Worm (Caenorhabditis elegans) whole organism, mixed stage, embryonic: ENCODE data around the gene spe-42.
A peak's percentile ranks its signal among the peaks of the same experiment; 100 is the strongest.

ENCODE experiments used
- M03D4.4 ChIP-seq: sonication (generic microtip); optimal IDR thresholded peaks from 2 replicates; lab custom pipeline; 2017; ENCODE audit warnings: mild to moderate bottlenecking, missing genetic modification characterization, missing compliant biosample characterization
- bed-3 ChIP-seq: fragments of 200-800 bp; sonication (Bioruptor generic); optimal IDR thresholded peaks from 3 replicates; lab custom pipeline; 2018; ENCODE audit warnings: mild to moderate bottlenecking, missing genetic modification characterization, moderate library complexity, missing compliant biosample characterization
- blmp-1 ChIP-seq: fragments of 150-350 bp; optimal IDR thresholded peaks from 2 replicates; lab custom pipeline; 2014; ENCODE audit warnings: missing biosample characterization, missing genetic modification characterization
- ces-1 ChIP-seq: fragments of 150-350 bp; optimal IDR thresholded peaks from 2 replicates; lab custom pipeline; 2014; ENCODE audit warnings: missing biosample characterization, missing genetic modification reagents, missing genetic modification characterization
- elt-1 ChIP-seq: sonication (generic microtip); optimal IDR thresholded peaks from 2 replicates; lab custom pipeline; 2017; ENCODE audit warnings: missing genetic modification characterization, mild to moderate bottlenecking, missing compliant biosample characterization, antibody characterized with exemption, moderate library complexity, borderline replicate concordance; ENCODE audit not compliant: insufficient read depth
- elt-3 ChIP-seq: fragments of 150-350 bp; optimal IDR thresholded peaks from 2 replicates; lab custom pipeline; 2014; ENCODE audit warnings: missing biosample characterization, missing genetic modification characterization
- ham-2 ChIP-seq: fragments of 200-800 bp; sonication (Bioruptor generic); optimal IDR thresholded peaks from 2 replicates; lab custom pipeline; 2018; ENCODE audit warnings: mild to moderate bottlenecking, missing genetic modification characterization, missing compliant biosample characterization
- hlh-1 ChIP-seq: fragments of 150-350 bp; optimal IDR thresholded peaks from 2 replicates; lab custom pipeline; 2014; ENCODE audit warnings: missing biosample characterization, missing genetic modification reagents, missing genetic modification characterization
- lin-32 ChIP-seq: fragments of 200-800 bp; sonication (Bioruptor generic); optimal IDR thresholded peaks from 2 replicates; lab custom pipeline; 2018; ENCODE audit warnings: mild to moderate bottlenecking, missing genetic modification characterization, missing compliant biosample characterization
- mep-1 ChIP-seq: fragments of 150-350 bp; optimal IDR thresholded peaks from 2 replicates; lab custom pipeline; 2017; ENCODE audit warnings: missing biosample characterization, missing genetic modification reagents, missing genetic modification characterization, inconsistent platforms
- nhr-2 ChIP-seq: fragments of 150-350 bp; optimal IDR thresholded peaks from 2 replicates; lab custom pipeline; 2014; ENCODE audit warnings: missing biosample characterization, missing genetic modification characterization
- nhr-237 ChIP-seq: fragments of 150-350 bp; optimal IDR thresholded peaks from 2 replicates; lab custom pipeline; 2014; ENCODE audit warnings: missing biosample characterization, missing genetic modification characterization
- nhr-28 ChIP-seq: fragments of 150-350 bp; optimal IDR thresholded peaks from 2 replicates; lab custom pipeline; 2014; ENCODE audit warnings: missing biosample characterization, missing genetic modification characterization
- pha-4 ChIP-seq: fragments of 150-350 bp; optimal IDR thresholded peaks from 2 replicates; lab custom pipeline; 2018; ENCODE audit warnings: missing biosample characterization, missing genetic modification reagents, missing genetic modification characterization
- snpc-4 ChIP-seq: fragments of 150-350 bp; optimal IDR thresholded peaks from 2 replicates; lab custom pipeline; 2014; ENCODE audit warnings: missing biosample characterization, missing genetic modification characterization
- sptf-1 ChIP-seq: sonication (generic microtip); optimal IDR thresholded peaks from 2 replicates; lab custom pipeline; 2017; ENCODE audit warnings: mild to moderate bottlenecking, missing genetic modification characterization, moderate library complexity, missing compliant biosample characterization
- tbx-8 ChIP-seq: fragments of 200-800 bp; sonication (Bioruptor generic); optimal IDR thresholded peaks from 2 replicates; lab custom pipeline; 2018; ENCODE audit warnings: mild to moderate bottlenecking, missing genetic modification characterization, moderate library complexity, missing compliant biosample characterization
- unc-120 ChIP-seq: sonication (generic microtip); optimal IDR thresholded peaks from 2 replicates; lab custom pipeline; 2017; ENCODE audit warnings: missing genetic modification characterization, missing compliant biosample characterization; ENCODE audit not compliant: poor library complexity, severe bottlenecking
- unc-39 ChIP-seq: fragments of 150-350 bp; optimal IDR thresholded peaks from 2 replicates; lab custom pipeline; 2014; ENCODE audit warnings: missing biosample characterization, missing genetic modification characterization

The spe-42 gene

DNA sequence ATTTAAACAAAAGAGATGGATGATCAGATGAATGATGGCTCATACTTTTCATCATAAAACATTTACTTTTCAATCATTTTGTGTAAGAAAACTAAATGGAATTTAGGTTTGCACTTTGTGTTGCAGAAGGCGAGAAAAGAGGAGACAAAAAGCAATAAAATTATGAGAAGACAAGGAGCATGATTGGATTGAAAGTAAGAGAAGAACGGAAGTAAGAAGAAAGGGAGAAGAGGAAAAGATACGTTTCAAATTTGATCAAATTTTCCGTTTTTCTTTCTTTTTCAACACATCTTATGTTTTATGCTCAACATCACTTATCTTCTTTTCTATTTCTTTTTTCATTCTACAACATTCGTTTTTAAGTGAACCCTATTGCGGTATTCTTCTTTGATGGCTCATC, 32.1 kb downstream of the spe-42 start:
- peak; percentile 81 for TF ChIP-seq ces-1 (GFP tag; lab: Kevin White, UChicago)
- no peak for TF ChIP-seq elt-1 (tag; lab: Kevin White, UChicago)

DNA sequence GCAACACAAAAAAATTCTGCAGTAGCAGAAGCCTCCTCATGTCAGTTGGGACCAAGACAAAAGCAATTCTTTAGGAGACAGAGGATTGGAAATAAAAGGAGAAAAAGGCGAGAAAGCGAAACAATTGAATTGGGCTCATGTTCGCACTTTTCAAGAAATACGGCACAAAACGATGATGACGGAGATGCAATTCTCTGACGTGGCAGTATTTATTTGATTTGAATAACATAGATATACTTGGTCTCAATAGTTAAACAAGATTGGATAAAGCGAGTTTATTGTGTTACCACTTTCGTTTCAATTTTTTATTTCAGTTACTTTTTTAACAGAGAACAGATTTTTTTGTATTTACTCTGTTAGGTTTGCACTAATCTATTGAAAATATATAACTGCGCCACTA, 39.3 kb downstream of the spe-42 start:
- TF ChIP-seq snpc-4 (tag; lab: Kevin White, UChicago) (no peak), ces-1 (GFP tag; lab: Kevin White, UChicago) (peak; percentile 84)

DNA sequence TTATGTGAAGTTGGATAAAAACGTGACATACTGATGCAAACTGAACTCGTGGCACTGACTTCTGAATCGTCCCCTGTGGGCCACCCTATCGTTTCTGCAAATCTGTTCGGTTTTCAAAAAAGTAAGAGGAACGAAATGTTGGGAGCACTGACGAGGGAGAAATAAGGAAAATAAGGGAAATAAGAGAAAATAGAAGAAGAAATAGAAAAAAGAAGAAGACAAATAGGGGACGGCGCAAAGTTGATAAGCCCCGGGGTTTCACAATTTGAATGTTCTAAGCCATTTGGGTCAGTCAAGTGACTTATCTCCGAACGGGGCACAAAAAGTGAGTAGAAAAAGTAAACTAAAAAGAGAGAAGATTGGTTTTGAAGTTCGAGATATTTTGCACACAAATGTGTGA, 41.2 kb downstream of the spe-42 start, which contains the start of gene W05E10.5:
W05E10.5 (minus strand) TSS at position 101 of the 400 bp plus-strand sequence.
- TF ChIP-seq elt-3 (tag; lab: Kevin White, UChicago) (no peak), unc-39 (tag; lab: Kevin White, UChicago) (no peak), elt-1 (tag; lab: Kevin White, UChicago) (no peak), nhr-2 (no peak), sptf-1 (no peak), lin-32 (GFP tag; lab: Kevin White, UChicago) (no peak), M03D4.4 (tag; lab: Kevin White, UChicago) (no peak), bed-3 (GFP tag; lab: Kevin White, UChicago) (no peak), unc-120 (tag; lab: Kevin White, UChicago) (no peak), tbx-8 (GFP tag; lab: Kevin White, UChicago) (no peak), nhr-237 (no peak), pha-4 (tag; lab: Kevin White, UChicago) (no peak)

DNA sequence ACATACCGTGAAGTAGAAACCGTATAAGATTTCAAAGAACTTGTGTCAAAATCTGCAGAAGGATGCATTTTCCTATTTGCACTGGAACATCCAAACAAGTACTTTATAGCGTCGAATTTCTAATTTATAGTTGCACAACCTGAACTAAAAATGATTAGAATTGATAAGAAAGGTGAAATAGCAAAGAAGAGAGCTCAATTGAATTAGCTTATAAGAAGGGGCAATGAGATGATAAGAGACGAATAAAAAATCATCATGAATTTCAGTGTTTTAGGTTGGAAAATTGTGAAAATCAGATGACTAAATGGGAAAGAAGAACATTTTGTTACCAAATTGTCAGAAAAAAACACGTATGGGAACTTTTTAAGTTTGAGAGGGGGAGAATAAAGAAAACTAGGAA, 45.2 kb downstream of the spe-42 start, which contains the start of gene W05E10.1:
W05E10.1 (minus strand) TSS at position 139 of the 400 bp plus-strand sequence.
- TF ChIP-seq lin-32 (GFP tag; lab: Kevin White, UChicago) (no peak), nhr-28 (tag; lab: Kevin White, UChicago) (no peak), elt-3 (tag; lab: Kevin White, UChicago) (no peak), ham-2 (no peak), blmp-1 (tag; lab: Kevin White, UChicago) (no peak), mep-1 (no peak), M03D4.4 (tag; lab: Kevin White, UChicago) (no peak), unc-120 (tag; lab: Kevin White, UChicago) (no peak), hlh-1 (no peak), ces-1 (GFP tag; lab: Kevin White, UChicago) (no peak), tbx-8 (GFP tag; lab: Kevin White, UChicago) (no peak)

DNA sequence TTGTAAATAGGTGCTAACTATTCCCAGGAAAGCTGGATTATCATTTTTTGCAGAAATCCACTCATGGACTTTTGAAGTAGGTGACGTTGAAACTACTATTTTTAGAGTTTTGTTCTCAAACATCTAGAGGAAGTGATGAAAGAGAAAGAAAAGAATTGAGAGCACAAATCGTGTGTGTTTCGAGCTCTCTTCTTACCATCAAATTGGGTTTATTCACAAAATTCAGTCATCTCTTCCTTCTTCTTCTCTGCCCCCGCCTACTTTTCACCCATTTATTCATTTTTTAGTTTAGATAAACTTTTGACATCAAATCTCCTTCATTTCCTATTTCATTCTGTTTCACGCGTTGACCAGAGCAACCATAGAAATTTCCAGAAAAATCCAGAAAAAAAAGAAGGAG, 49.9 kb downstream of the spe-42 start, which contains the start of gene W05E10.2:
W05E10.2 (plus strand) TSS at position 301 of the 400 bp plus-strand sequence.
- TF ChIP-seq ces-1 (GFP tag; lab: Kevin White, UChicago) = peak; percentile 33
- no peak for TF ChIP-seq elt-1 (tag; lab: Kevin White, UChicago)
- TF ChIP-seq pha-4 (tag; lab: Kevin White, UChicago) = no peak
